Fruit fly (Drosophila melanogaster) whole organism, embryonic: Measurements from ENCODE around the gene Eno.

Experiments
- ATbp ChIP-seq: fragments of 200-800 bp; sonication (Bioruptor generic); optimal IDR thresholded peaks from 2 replicates; lab custom pipeline; 2017; ENCODE audit warnings: missing biosample characterization, mild to moderate bottlenecking, missing genetic modification characterization, missing genetic modification reagents
- Aef1 ChIP-seq: fragments of 200-800 bp; sonication (Bioruptor generic); IDR thresholded peaks from 3 replicates; pipeline ENCODE4 v1.3.6; 2022; ENCODE audit warnings: missing biosample characterization, missing genetic modification characterization
- C15 ChIP-seq: fragments of 200-800 bp; sonication (Bioruptor generic); IDR thresholded peaks from 3 replicates; pipeline ENCODE4 v1.3.6; 2022; ENCODE audit warnings: missing biosample characterization, missing genetic modification characterization
- CG10209 ChIP-seq: fragments of 200-800 bp; sonication (Bioruptor generic); optimal IDR thresholded peaks from 3 replicates; lab custom pipeline; 2017; ENCODE audit warnings: missing biosample characterization, mild to moderate bottlenecking, missing genetic modification characterization, missing genetic modification reagents
- CG10267 ChIP-seq: fragments of 200-800 bp; sonication (Bioruptor generic); optimal IDR thresholded peaks from 2 replicates; lab custom pipeline; 2018; ENCODE audit warnings: missing biosample characterization, mild to moderate bottlenecking, missing genetic modification characterization, moderate library complexity
- CG11695 ChIP-seq: fragments of 200-800 bp; sonication (Bioruptor generic); IDR thresholded peaks from 3 replicates; pipeline ENCODE4 v1.3.6; 2022; ENCODE audit warnings: missing biosample characterization, missing genetic modification characterization
- CG11723 ChIP-seq: fragments of 200-800 bp; sonication (Bioruptor generic); optimal IDR thresholded peaks from 2 replicates; lab custom pipeline; 2017; ENCODE audit warnings: missing biosample characterization, mild to moderate bottlenecking, missing genetic modification characterization
- CG12236 ChIP-seq: fragments of 200-800 bp; sonication (Bioruptor generic); optimal IDR thresholded peaks from 2 replicates; lab custom pipeline; 2016; ENCODE audit warnings: missing biosample characterization, missing genetic modification characterization
- CG1233 ChIP-seq: fragments of 200-800 bp; sonication (Bioruptor generic); optimal IDR thresholded peaks from 4 replicates; lab custom pipeline; 2018; ENCODE audit warnings: missing biosample characterization, mild to moderate bottlenecking, missing genetic modification characterization
- CG12942 ChIP-seq: fragments of 200-800 bp; sonication (Bioruptor generic); optimal IDR thresholded peaks from 3 replicates; lab custom pipeline; 2016; ENCODE audit warnings: missing biosample characterization, missing genetic modification characterization
- CG1647 ChIP-seq: fragments of 200-800 bp; sonication (Bioruptor generic); optimal IDR thresholded peaks from 3 replicates; lab custom pipeline; 2016; ENCODE audit warnings: missing biosample characterization, missing genetic modification characterization
- CG16813 ChIP-seq: fragments of 200-800 bp; sonication (Bioruptor generic); IDR thresholded peaks from 3 replicates; pipeline ENCODE4 v1.3.6; 2022; ENCODE audit warnings: missing biosample characterization, missing genetic modification characterization; ENCODE audit not compliant: partially characterized antibody
- CG17186 ChIP-seq: fragments of 200-800 bp; sonication (Bioruptor generic); optimal IDR thresholded peaks from 3 replicates; lab custom pipeline; 2017; ENCODE audit warnings: missing biosample characterization, missing genetic modification reagents, missing genetic modification characterization
- CG17359 ChIP-seq: fragments of 200-800 bp; sonication (Bioruptor generic); optimal IDR thresholded peaks from 3 replicates; lab custom pipeline; 2018; ENCODE audit warnings: missing biosample characterization, mild to moderate bottlenecking, missing genetic modification characterization, moderate library complexity
- CG2129 ChIP-seq: fragments of 200-800 bp; sonication (Bioruptor generic); IDR thresholded peaks from 2 replicates; pipeline ENCODE4 v1.3.6; 2022; ENCODE audit warnings: missing biosample characterization, missing genetic modification characterization; ENCODE audit not compliant: partially characterized antibody
- CG2678 ChIP-seq: fragments of 200-800 bp; sonication (Bioruptor generic); optimal IDR thresholded peaks from 3 replicates; lab custom pipeline; 2019; ENCODE audit warnings: missing biosample characterization, mild to moderate bottlenecking, missing genetic modification characterization, moderate library complexity
- CG31441 ChIP-seq: fragments of 200-800 bp; sonication (Bioruptor generic); IDR thresholded peaks from 2 replicates; pipeline ENCODE4 v1.3.6; 2022; ENCODE audit warnings: missing biosample characterization, missing genetic modification characterization
- CG3281 ChIP-seq: fragments of 200-800 bp; sonication (Bioruptor generic); optimal IDR thresholded peaks from 3 replicates; lab custom pipeline; 2017; ENCODE audit warnings: missing biosample characterization, mild to moderate bottlenecking, missing genetic modification characterization
- CG34224 ChIP-seq: fragments of 200-800 bp; sonication (Bioruptor generic); IDR thresholded peaks from 3 replicates; pipeline ENCODE4 v1.3.6; 2022; ENCODE audit warnings: missing biosample characterization, missing genetic modification characterization; ENCODE audit not compliant: partially characterized antibody
- CG4820 ChIP-seq: fragments of 200-800 bp; sonication (Bioruptor generic); optimal IDR thresholded peaks from 3 replicates; lab custom pipeline; 2016; ENCODE audit warnings: missing biosample characterization, missing genetic modification characterization
- CG4854 ChIP-seq: fragments of 200-800 bp; sonication (Bioruptor generic); optimal IDR thresholded peaks from 2 replicates; lab custom pipeline; 2016; ENCODE audit warnings: missing biosample characterization, missing genetic modification characterization, inconsistent platforms
- CG5245 ChIP-seq: fragments of 200-800 bp; sonication (Bioruptor generic); optimal IDR thresholded peaks from 3 replicates; lab custom pipeline; 2016; ENCODE audit warnings: missing biosample characterization, missing genetic modification characterization
- CG5953 ChIP-seq: fragments of 200-800 bp; sonication (Bioruptor generic); IDR thresholded peaks from 2 replicates; pipeline ENCODE4 v1.3.6; 2022; ENCODE audit warnings: missing biosample characterization, missing genetic modification characterization
- CG7271 ChIP-seq: fragments of 200-800 bp; sonication (Bioruptor generic); optimal IDR thresholded peaks from 2 replicates; lab custom pipeline; 2018; ENCODE audit warnings: missing biosample characterization, mild to moderate bottlenecking, missing genetic modification characterization, moderate library complexity
- CG9437 ChIP-seq: fragments of 200-800 bp; sonication (Bioruptor generic); optimal IDR thresholded peaks from 2 replicates; lab custom pipeline; 2018; ENCODE audit warnings: missing biosample characterization, mild to moderate bottlenecking, missing genetic modification characterization
- E2f1 ChIP-seq: fragments of 200-800 bp; sonication (Bioruptor generic); IDR thresholded peaks from 2 replicates; pipeline ENCODE4 v1.3.6; 2022; ENCODE audit warnings: missing biosample characterization, missing genetic modification characterization
- Elba2 ChIP-seq: fragments of 200-800 bp; sonication (Bioruptor generic); optimal IDR thresholded peaks from 3 replicates; lab custom pipeline; 2016; ENCODE audit warnings: missing biosample characterization, missing genetic modification characterization
- HmgD ChIP-seq: fragments of 200-800 bp; sonication (Bioruptor generic); optimal IDR thresholded peaks from 3 replicates; lab custom pipeline; 2016; ENCODE audit warnings: missing biosample characterization, missing genetic modification characterization
- Hr51 ChIP-seq, 2 experiments: fragments of 200-800 bp; sonication (Bioruptor generic); optimal IDR thresholded peaks; 2 replicates in 1 of 2; 3 replicates in 1 of 2; lab custom pipeline; 2016 to 2018; ENCODE audit warnings: missing biosample characterization in 2 of 2, missing genetic modification characterization in 2 of 2, mild to moderate bottlenecking in 1 of 2, moderate library complexity in 1 of 2
- Lim3 ChIP-seq: fragments of 200-800 bp; sonication (Bioruptor generic); IDR thresholded peaks from 2 replicates; pipeline ENCODE4 v1.3.6; 2022; ENCODE audit warnings: missing biosample characterization, missing genetic modification characterization
- Myb ChIP-seq: fragments of 200-800 bp; sonication (Bioruptor generic); optimal IDR thresholded peaks from 2 replicates; lab custom pipeline; 2016; ENCODE audit warnings: missing biosample characterization, missing genetic modification characterization
- PHDP ChIP-seq: fragments of 200-800 bp; sonication (Bioruptor generic); optimal IDR thresholded peaks from 3 replicates; lab custom pipeline; 2018; ENCODE audit warnings: missing biosample characterization, mild to moderate bottlenecking, missing genetic modification characterization, moderate library complexity
- Ptx1 ChIP-seq: fragments of 200-800 bp; sonication (Bioruptor generic); IDR thresholded peaks from 2 replicates; pipeline ENCODE4 v1.3.6; 2022; ENCODE audit warnings: missing biosample characterization, missing genetic modification characterization
- Six4 ChIP-seq: fragments of 200-800 bp; sonication (Bioruptor generic); optimal IDR thresholded peaks from 2 replicates; lab custom pipeline; 2016; ENCODE audit warnings: missing biosample characterization, missing genetic modification characterization
- Ssrp ChIP-seq: fragments of 200-800 bp; sonication (Bioruptor generic); optimal IDR thresholded peaks from 2 replicates; lab custom pipeline; 2018; ENCODE audit warnings: missing biosample characterization, mild to moderate bottlenecking, missing genetic modification characterization, moderate library complexity
- bsh ChIP-seq, 2 experiments: fragments of 200-800 bp; sonication (Bioruptor generic); optimal IDR thresholded peaks; 2 replicates each; lab custom pipeline; 2017 to 2018; ENCODE audit warnings: mild to moderate bottlenecking in 2 of 2, missing biosample characterization in 2 of 2, missing genetic modification characterization in 2 of 2, moderate library complexity in 1 of 2
- cad ChIP-seq: fragments of >200 bp; optimal IDR thresholded peaks from 2 replicates; lab custom pipeline; 2017; ENCODE audit warnings: missing biosample characterization, missing genetic modification characterization
- cg ChIP-seq: fragments of 200-800 bp; sonication (Bioruptor generic); optimal IDR thresholded peaks from 3 replicates; lab custom pipeline; 2019; ENCODE audit warnings: missing biosample characterization, mild to moderate bottlenecking, missing genetic modification characterization, moderate library complexity
- ci ChIP-seq: fragments of 200-800 bp; sonication (Bioruptor generic); IDR thresholded peaks from 3 replicates; pipeline ENCODE4 v1.3.6; 2022; ENCODE audit warnings: missing biosample characterization, missing genetic modification characterization
- kah ChIP-seq: fragments of 200-800 bp; sonication (Bioruptor generic); optimal IDR thresholded peaks from 2 replicates; lab custom pipeline; 2018; ENCODE audit warnings: missing biosample characterization, mild to moderate bottlenecking, missing genetic modification characterization
- lab ChIP-seq: fragments of 200-800 bp; sonication (Bioruptor generic); optimal IDR thresholded peaks from 3 replicates; lab custom pipeline; 2017; ENCODE audit warnings: missing biosample characterization, missing genetic modification characterization, mild to moderate bottlenecking, moderate library complexity, missing genetic modification reagents
- lilli ChIP-seq: fragments of 200-800 bp; sonication (Bioruptor generic); optimal IDR thresholded peaks from 3 replicates; lab custom pipeline; 2016; ENCODE audit warnings: missing biosample characterization, missing genetic modification characterization
- mam ChIP-seq: fragments of 200-800 bp; sonication (Bioruptor generic); optimal IDR thresholded peaks from 3 replicates; lab custom pipeline; 2016; ENCODE audit warnings: missing biosample characterization, missing genetic modification characterization
- mld ChIP-seq: fragments of 200-800 bp; sonication (Bioruptor generic); IDR thresholded peaks from 3 replicates; pipeline ENCODE4 v1.3.6; 2022; ENCODE audit warnings: missing biosample characterization, missing genetic modification characterization; ENCODE audit not compliant: partially characterized antibody
- prd ChIP-seq, 3 experiments: fragments of >200 bp in 2 of 3; fragments of 200-800 bp in 1 of 3; sonication (Bioruptor generic) in 1 of 3; optimal IDR thresholded peaks in 2 of 3; IDR thresholded peaks in 1 of 3; 2 replicates in 2 of 3; 3 replicates in 1 of 3; pipeline versions ENCODE4 v1.3.6 to Lab custom; 2017 to 2022; ENCODE audit warnings: missing biosample characterization in 1 of 3, missing genetic modification characterization in 1 of 3
- sd ChIP-seq: fragments of 200-800 bp; sonication (Bioruptor generic); optimal IDR thresholded peaks from 3 replicates; lab custom pipeline; 2018; ENCODE audit warnings: missing biosample characterization, mild to moderate bottlenecking, missing genetic modification characterization, moderate library complexity
- sug ChIP-seq: fragments of 200-800 bp; optimal IDR thresholded peaks from 2 replicates; lab custom pipeline; 2019; ENCODE audit warnings: missing biosample characterization, mild to moderate bottlenecking, missing genetic modification characterization, moderate library complexity
- tin ChIP-seq: fragments of 200-800 bp; sonication (Bioruptor generic); optimal IDR thresholded peaks from 3 replicates; lab custom pipeline; 2016; ENCODE audit warnings: missing biosample characterization, missing genetic modification characterization
- tx ChIP-seq: fragments of 200-800 bp; sonication (Bioruptor generic); optimal IDR thresholded peaks from 2 replicates; lab custom pipeline; 2016; ENCODE audit warnings: missing biosample characterization, missing genetic modification characterization
- wor ChIP-seq: fragments of 200-800 bp; sonication (Bioruptor generic); IDR thresholded peaks from 2 replicates; pipeline ENCODE4 v1.3.6; 2022; ENCODE audit warnings: missing biosample characterization, missing genetic modification characterization
- zen ChIP-seq: fragments of 200-800 bp; sonication (Bioruptor generic); optimal IDR thresholded peaks from 3 replicates; lab custom pipeline; 2018; ENCODE audit warnings: missing biosample characterization, mild to moderate bottlenecking, missing genetic modification characterization, moderate library complexity

Eno gene

dm6 chr2L:1735133-1735532 lies 5.7 kb upstream of the Eno start (continued):
- no peak for TF ChIP-seq Six4
- TF ChIP-seq Aef1 (GFP tag; lab: Robert Waterston, UW): no peak
- TF ChIP-seq bsh (GFP tag; optimal IDR thresholded peaks at IDR 0.05; lab: Kevin White, UChicago): peak in 1 of 2 experiments; percentile 39
- no peak for TF ChIP-seq Elba2 (GFP tag; lab: Kevin White, UChicago)
- no peak for TF ChIP-seq CG7271 (tag; lab: Kevin White, UChicago)
- no peak for TF ChIP-seq kah (GFP tag; lab: Kevin White, UChicago)
- no peak for TF ChIP-seq prd (optimal IDR thresholded peaks at IDR 0.05; lab: Kevin White, UChicago)
- no peak for TF ChIP-seq prd (GFP tag; IDR thresholded peaks at IDR 0.05; lab: Robert Waterston, UW)
- no peak for TF ChIP-seq E2f1 (GFP tag; lab: Robert Waterston, UW)
- TF ChIP-seq cad: no peak
- no peak for TF ChIP-seq mld (GFP tag; lab: Robert Waterston, UW)
- TF ChIP-seq Ssrp (tag; lab: Kevin White, UChicago): no peak
- TF ChIP-seq CG5953: no peak
- TF ChIP-seq CG11723: no peak
- TF ChIP-seq CG12236 (GFP tag; lab: Kevin White, UChicago): no peak
- peak; percentile 33 for TF ChIP-seq lab (GFP tag; lab: Kevin White, UChicago)
- no peak for TF ChIP-seq Lim3 (GFP tag; lab: Robert Waterston, UW)
- no peak for TF ChIP-seq CG16813 (GFP tag; lab: Robert Waterston, UW)
- no peak for TF ChIP-seq cg (GFP tag; lab: Kevin White, UChicago)
- TF ChIP-seq PHDP (tag; lab: Kevin White, UChicago): peak; percentile 9
- TF ChIP-seq CG12942 (GFP tag; lab: Kevin White, UChicago): no peak
- no peak for TF ChIP-seq Myb (GFP tag; lab: Kevin White, UChicago)
- TF ChIP-seq mam: no peak
- TF ChIP-seq zen (tag; lab: Kevin White, UChicago): no peak
- TF ChIP-seq CG17186 (GFP tag; lab: Kevin White, UChicago): no peak
- no peak for TF ChIP-seq CG1233 (GFP tag; lab: Kevin White, UChicago)
- TF ChIP-seq ATbp (GFP tag; lab: Kevin White, UChicago): peak; percentile 43
- no peak for TF ChIP-seq CG5245
- TF ChIP-seq CG4854 (GFP tag; lab: Kevin White, UChicago): no peak
- TF ChIP-seq CG2678 (tag; lab: Kevin White, UChicago): peak; percentile 17
- no peak for TF ChIP-seq wor (GFP tag; lab: Robert Waterston, UW)
- TF ChIP-seq CG17359 (tag; lab: Kevin White, UChicago): peak; percentile 10
- no peak for TF ChIP-seq CG31441
- no peak for TF ChIP-seq CG2129 (GFP tag; lab: Robert Waterston, UW)
- no peak for TF ChIP-seq CG10209 (GFP tag; lab: Kevin White, UChicago)
- TF ChIP-seq CG3281 (GFP tag; lab: Kevin White, UChicago): peak; percentile 40
- TF ChIP-seq CG10267: no peak
- no peak for TF ChIP-seq Hr51 (GFP tag; optimal IDR thresholded peaks at IDR 0.05; lab: Kevin White, UChicago)
- no peak for TF ChIP-seq CG1647 (GFP tag; lab: Kevin White, UChicago)
- no peak for TF ChIP-seq CG34224 (GFP tag; lab: Robert Waterston, UW)
- TF ChIP-seq sug: no peak
- no peak for TF ChIP-seq lilli
- no peak for TF ChIP-seq C15 (GFP tag; lab: Robert Waterston, UW)
- no peak for TF ChIP-seq tx
- no peak for TF ChIP-seq CG4820 (GFP tag; lab: Kevin White, UChicago)
- no peak for TF ChIP-seq CG9437
- no peak for TF ChIP-seq HmgD (GFP tag; lab: Kevin White, UChicago)
- TF ChIP-seq ci: no peak
- no peak for TF ChIP-seq Ptx1 (GFP tag; lab: Robert Waterston, UW)
- no peak for TF ChIP-seq CG11695 (GFP tag; lab: Robert Waterston, UW)
- no peak for TF ChIP-seq tin (GFP tag; lab: Kevin White, UChicago)
- TF ChIP-seq sd (tag; lab: Kevin White, UChicago): peak; percentile 32
